Fruit fly (Drosophila melanogaster): ENCODE results near the gene CG15535.

Gene CG15535

DNA sequence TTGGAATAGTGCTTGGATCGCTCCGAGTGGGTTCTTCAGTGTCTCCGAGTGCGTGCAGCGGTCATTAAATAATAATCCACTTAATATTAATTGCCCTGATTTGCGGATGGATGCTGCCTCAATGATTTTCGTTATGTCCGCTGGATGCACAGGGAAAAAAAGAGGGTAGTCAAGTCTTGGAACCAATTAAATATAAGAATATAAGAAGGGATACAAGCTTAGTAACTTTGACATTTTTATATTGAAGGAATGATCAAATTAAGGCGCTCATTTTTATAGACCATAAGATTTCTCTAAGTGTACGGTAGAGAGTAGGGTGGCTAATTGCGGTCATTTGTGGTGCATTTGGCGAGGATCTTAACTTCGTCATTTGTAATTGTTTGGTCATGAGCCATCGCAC, 31.8 kb downstream of the CG15535 start (continued):
- TF ChIP-seq CG2129 (GFP tag; IDR thresholded peaks at IDR 0.05; ENCODE audit: partially characterized antibody) (no peak), ash1 (GFP tag; optimal IDR thresholded peaks at IDR 0.05) (no peak), zen (tag; optimal IDR thresholded peaks at IDR 0.05) (peak; percentile 41), CG30403 (GFP tag; optimal IDR thresholded peaks at IDR 0.05) (peak; percentile 7), Xbp1 (GFP tag; optimal IDR thresholded peaks at IDR 0.05) (peak; percentile 6), Aef1 (GFP tag; IDR thresholded peaks at IDR 0.05) (0 out of 3 replicates have a peak, but pooled peaks have one; percentile 11), Abd-B (GFP tag; optimal IDR thresholded peaks at IDR 0.05) (no peak), dmrt99B (tag; optimal IDR thresholded peaks at IDR 0.05) (no peak), CG31441 (GFP tag; IDR thresholded peaks at IDR 0.05) (0 out of 2 replicates have a peak, but pooled peaks have one; percentile 14), ara (GFP tag; IDR thresholded peaks at IDR 0.05) (peak; percentile 34; the same call in 1 of the 2 replicates), Xrp1 (GFP tag; IDR thresholded peaks at IDR 0.05) (peak; percentile 59), NFAT (GFP tag; IDR thresholded peaks at IDR 0.05) (no peak), lola (GFP tag; optimal IDR thresholded peaks at IDR 0.05) (peak in 1 of 3 experiments; percentile 2), CG11504 (tag; optimal IDR thresholded peaks at IDR 0.05) (peak; percentile 6), phol (tag; optimal IDR thresholded peaks at IDR 0.05) (peak; percentile 30), ind (GFP tag; optimal IDR thresholded peaks at IDR 0.05) (peak; percentile 5), dmrt11E (tag; optimal IDR thresholded peaks at IDR 0.05) (peak; percentile 51), twi (tag; optimal IDR thresholded peaks at IDR 0.05) (no peak), CG9727 (GFP tag; optimal IDR thresholded peaks at IDR 0.05) (peak; percentile 34)

DNA sequence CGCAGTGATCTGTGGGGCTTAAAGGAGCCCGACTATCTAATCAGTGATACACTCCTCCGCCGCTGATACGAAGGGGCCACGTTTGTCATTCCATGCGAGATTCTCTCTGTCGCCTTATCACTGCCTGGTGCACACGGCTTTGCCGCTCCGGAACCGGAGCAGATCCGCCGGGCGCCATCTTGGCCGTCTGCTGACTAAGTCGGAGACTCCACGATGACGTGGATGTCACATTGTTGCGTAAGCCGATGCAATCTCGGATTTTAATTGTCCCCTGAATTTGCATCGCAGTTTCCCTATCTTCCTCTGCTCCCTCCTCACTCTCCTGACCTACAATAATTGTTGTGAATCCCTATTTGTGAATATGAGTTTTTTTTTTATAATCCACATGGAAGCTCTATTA, 32.6 kb downstream of the CG15535 start:
- TF ChIP-seq CG4617 (GFP tag; optimal IDR thresholded peaks at IDR 0.05; ENCODE audit: borderline replicate concordance) (no peak), Dref (GFP tag; IDR thresholded peaks at IDR 0.05) (0 out of 2 replicates have a peak, but pooled peaks have one; percentile 8), CG15514 (GFP tag; optimal IDR thresholded peaks at IDR 0.05) (peak; percentile 35), MTF-1 (GFP tag; optimal IDR thresholded peaks at IDR 0.05; ENCODE audit: borderline replicate concordance) (peak; percentile 71), grn (GFP tag; optimal IDR thresholded peaks at IDR 0.05) (peak; percentile 52), trem (tag; optimal IDR thresholded peaks at IDR 0.05) (no peak), Pdp1 (GFP tag; optimal IDR thresholded peaks at IDR 0.05) (peak in 1 of 2 experiments; percentile 31), CG2202 (tag; optimal IDR thresholded peaks at IDR 0.05) (no peak), phol (tag; optimal IDR thresholded peaks at IDR 0.05) (peak; percentile 24), CG17328 (GFP tag; IDR thresholded peaks at IDR 0.05) (no peak), Atf6 (GFP tag; IDR thresholded peaks at IDR 0.05) (no peak), Hsf (GFP tag; optimal IDR thresholded peaks at IDR 0.05) (no peak)

DNA sequence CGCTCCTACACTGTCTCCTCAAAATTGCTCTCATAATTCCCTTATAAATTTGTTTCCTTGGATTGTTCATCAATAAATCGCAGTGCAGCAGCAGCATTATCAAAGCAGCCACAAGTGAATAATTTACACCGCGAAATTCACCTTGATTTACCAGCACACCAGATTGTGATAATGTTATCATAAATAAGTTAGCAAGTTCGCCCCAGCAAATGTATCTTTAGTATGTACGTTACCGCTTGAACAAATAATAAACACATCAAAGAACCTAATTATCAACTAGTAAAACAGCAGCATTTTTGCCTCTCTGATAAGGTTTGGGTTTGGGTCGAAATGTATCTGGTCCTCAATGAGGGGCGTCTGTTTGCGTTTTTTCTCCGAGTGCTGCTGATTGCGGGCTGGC, 33.4 kb downstream of the CG15535 start:
- TF ChIP-seq CG11696 (GFP tag; IDR thresholded peaks at IDR 0.05), result no peak
- TF ChIP-seq Oli (tag; optimal IDR thresholded peaks at IDR 0.05), result no peak
- no peak for TF ChIP-seq Dad (GFP tag; optimal IDR thresholded peaks at IDR 0.05)
- TF ChIP-seq ase (GFP tag; IDR thresholded peaks at IDR 0.05), result no peak
- TF ChIP-seq CG13296 (GFP tag; optimal IDR thresholded peaks at IDR 0.05), result peak; percentile 4
- no peak for TF ChIP-seq dan (GFP tag; IDR thresholded peaks at IDR 0.05)
- no peak for TF ChIP-seq MESR4 (GFP tag; optimal IDR thresholded peaks at IDR 0.05)
- no peak for TF ChIP-seq Meics (GFP tag; optimal IDR thresholded peaks at IDR 0.05)
- TF ChIP-seq CG12299 (tag; optimal IDR thresholded peaks at IDR 0.05), result no peak
- peak; percentile 70 for TF ChIP-seq exex (tag; optimal IDR thresholded peaks at IDR 0.05)
- no peak for TF ChIP-seq h (optimal IDR thresholded peaks at IDR 0.05)
- peak; percentile 2 for TF ChIP-seq Med (GFP tag)
- TF ChIP-seq E2f1 (GFP tag; IDR thresholded peaks at IDR 0.05), result no peak
- TF ChIP-seq mirr (GFP tag; optimal IDR thresholded peaks at IDR 0.05), result peak; percentile 91
- TF ChIP-seq CG34376 (GFP tag; optimal IDR thresholded peaks at IDR 0.05), result peak; percentile 46
- no peak for TF ChIP-seq CG18011 (GFP tag; optimal IDR thresholded peaks at IDR 0.05)
- no peak for TF ChIP-seq CG17361 (GFP tag; IDR thresholded peaks at IDR 0.05)
- no peak for TF ChIP-seq Usf (GFP tag; optimal IDR thresholded peaks at IDR 0.05)
- TF ChIP-seq sug (tag; optimal IDR thresholded peaks at IDR 0.05), result peak; percentile 28
- TF ChIP-seq caup (GFP tag; optimal IDR thresholded peaks at IDR 0.05; ENCODE audit: severe bottlenecking), result peak; percentile 30

All from whole organism, embryonic.